Worm (Caenorhabditis elegans): ENCODE data around the gene W03C9.8.
A peak's percentile ranks its signal among the peaks of the same experiment; 100 is the strongest.

Gene W03C9.8

ce11 chrII:11923620-11924298, 24.8 kb upstream of the W03C9.8 start:
- TF ChIP-seq nfya-1 (tag; optimal IDR thresholded peaks at IDR 0.05; ENCODE audit: borderline replicate concordance, insufficient read depth) (no peak), hmg-1.2 (GFP tag; IDR thresholded peaks at IDR 0.05) (peak; percentile 83), hsf-1 (GFP tag; IDR thresholded peaks at IDR 0.05) (0 out of 2 replicates have a peak, but pooled peaks have one; percentile 37)

ce11 chrII:11925203-11925602, 23.4 kb upstream of the W03C9.8 start:
- TF ChIP-seq F23B12.7 (tag; optimal IDR thresholded peaks at IDR 0.05; ENCODE audit: insufficient read depth): no peak
- no peak for TF ChIP-seq T07F8.4 (tag; optimal IDR thresholded peaks at IDR 0.05)
- no peak for TF ChIP-seq B0019.2 (GFP tag; conservative IDR thresholded peaks at IDR 0.05)
- TF ChIP-seq B0035.1 (tag; optimal IDR thresholded peaks at IDR 0.05): no peak
- no peak for TF ChIP-seq tbx-9 (tag; optimal IDR thresholded peaks at IDR 0.05; ENCODE audit: borderline replicate concordance)
- no peak for TF ChIP-seq B0261.1 (tag; optimal IDR thresholded peaks at IDR 0.05)
- TF ChIP-seq tlf-1 (GFP tag; optimal IDR thresholded peaks at IDR 0.05): no peak
- no peak for TF ChIP-seq unc-62 (GFP tag; optimal IDR thresholded peaks at IDR 0.05)
- TF ChIP-seq snpc-1.1 (tag; optimal IDR thresholded peaks at IDR 0.05; ENCODE audit: insufficient read depth): no peak
- TF ChIP-seq nfyb-1 (GFP tag; IDR thresholded peaks at IDR 0.05): no peak
- no peak for TF ChIP-seq dox-1 (GFP tag; IDR thresholded peaks at IDR 0.05)
- TF ChIP-seq akir-1 (GFP tag; optimal IDR thresholded peaks at IDR 0.05): no peak
- TF ChIP-seq ceh-91 (GFP tag; IDR thresholded peaks at IDR 0.05): no peak
- TF ChIP-seq die-1 (tag; optimal IDR thresholded peaks at IDR 0.05): no peak
- TF ChIP-seq lsl-1 (GFP tag; optimal IDR thresholded peaks at IDR 0.05): no peak
- no peak for TF ChIP-seq nfya-1 (tag; optimal IDR thresholded peaks at IDR 0.05; ENCODE audit: borderline replicate concordance, insufficient read depth)
- no peak for TF ChIP-seq mes-4 (tag; optimal IDR thresholded peaks at IDR 0.05)
- no peak for TF ChIP-seq rec-8 (tag; optimal IDR thresholded peaks at IDR 0.05)
- no peak for TF ChIP-seq nhr-27 (tag; optimal IDR thresholded peaks at IDR 0.05)

ce11 chrII:11926501-11926900, 22.1 kb upstream of the W03C9.8 start:
- TF ChIP-seq egl-18 (GFP tag; IDR thresholded peaks at IDR 0.05) (no peak), gei-17 (GFP tag; optimal IDR thresholded peaks at IDR 0.05) (no peak), nfyb-1 (GFP tag; IDR thresholded peaks at IDR 0.05) (peak; percentile 73; the same call in 1 of the 2 replicates), somi-1 (GFP tag; optimal IDR thresholded peaks at IDR 0.05) (no peak)

ce11 chrII:11928752-11929151, 19.8 kb upstream of the W03C9.8 start:
- TF ChIP-seq efl-1 (GFP tag; optimal IDR thresholded peaks at IDR 0.05) (peak; percentile 38), hlh-12 (tag; optimal IDR thresholded peaks at IDR 0.05) (no peak), nhr-120 (GFP tag; IDR thresholded peaks at IDR 0.05) (no peak), aptf-3 (GFP tag; IDR thresholded peaks at IDR 0.05) (no peak), zfh-2 (GFP tag; conservative IDR thresholded peaks at IDR 0.05) (peak; percentile 42; the same call in 1 of the 2 replicates), ama-1 (optimal IDR thresholded peaks at IDR 0.05) (no peak), ama-1 (GFP tag; optimal IDR thresholded peaks at IDR 0.05) (no peak), egrh-3 (GFP tag; IDR thresholded peaks at IDR 0.05) (0 out of 2 replicates have a peak, but pooled peaks have one; percentile 29), ceh-27 (GFP tag; optimal IDR thresholded peaks at IDR 0.05) (peak; percentile 13)
